Worm (Caenorhabditis elegans) whole organism, L1 larva: ENCODE results near the gene T05A7.13.

Source experiments
- C04F5.9 ChIP-seq: sonication (generic microtip); optimal IDR thresholded peaks from 2 replicates; lab custom pipeline; 2016; ENCODE audit warnings: missing genetic modification characterization, missing compliant biosample characterization
- F16B12.6 ChIP-seq: fragments of 150-350 bp; optimal IDR thresholded peaks from 2 replicates; lab custom pipeline; 2014; ENCODE audit warnings: missing biosample characterization, missing genetic modification characterization
- Y116A8C.19 ChIP-seq: sonication (generic microtip); optimal IDR thresholded peaks from 2 replicates; lab custom pipeline; 2016; ENCODE audit warnings: missing compliant biosample characterization, missing genetic modification characterization, borderline replicate concordance
- aha-1 ChIP-seq: fragments of 150-350 bp; optimal IDR thresholded peaks from 2 replicates; lab custom pipeline; 2014; ENCODE audit warnings: missing biosample characterization, missing genetic modification characterization
- alr-1 ChIP-seq: fragments of 200-800 bp; sonication (Bioruptor generic); optimal IDR thresholded peaks from 2 replicates; lab custom pipeline; 2018; ENCODE audit warnings: borderline replicate concordance, mild to moderate bottlenecking, missing genetic modification characterization, missing compliant biosample characterization
- aly-2 ChIP-seq: fragments of 150-350 bp; optimal IDR thresholded peaks from 2 replicates; lab custom pipeline; 2014; ENCODE audit warnings: missing biosample characterization, missing genetic modification characterization
- blmp-1 ChIP-seq: fragments of 150-350 bp; optimal IDR thresholded peaks from 2 replicates; lab custom pipeline; 2014; ENCODE audit warnings: missing biosample characterization, missing genetic modification characterization
- ceh-8 ChIP-seq: fragments of 200-800 bp; sonication (Bioruptor generic); optimal IDR thresholded peaks from 2 replicates; lab custom pipeline; 2018; ENCODE audit warnings: mild to moderate bottlenecking, missing genetic modification characterization, moderate library complexity, missing compliant biosample characterization
- ceh-88 ChIP-seq: fragments of 200-800 bp; sonication (Bioruptor generic); IDR thresholded peaks from 2 replicates; pipeline ENCODE4 v1.3.6; 2022; ENCODE audit warnings: missing genetic modification characterization, missing compliant biosample characterization
- ceh-90 ChIP-seq: sonication (generic microtip); optimal IDR thresholded peaks from 2 replicates; lab custom pipeline; 2016; ENCODE audit warnings: missing genetic modification characterization, missing compliant biosample characterization
- ces-1 ChIP-seq: fragments of 150-350 bp; optimal IDR thresholded peaks from 2 replicates; lab custom pipeline; 2014; ENCODE audit warnings: missing biosample characterization, missing genetic modification reagents, missing genetic modification characterization
- egl-27 ChIP-seq, 2 experiments: fragments of 150-350 bp in 1 of 2; sonication (generic microtip); optimal IDR thresholded peaks; 3 replicates each; lab custom pipeline; 2017 to 2018; ENCODE audit warnings: missing biosample characterization in 2 of 2, missing genetic modification characterization in 2 of 2, missing genetic modification reagents in 2 of 2
- elt-3 ChIP-seq, 6 experiments: fragments of 150-350 bp in 1 of 6; sonication (generic microtip); optimal IDR thresholded peaks; 2 replicates each; lab custom pipeline; 2017 to 2018; ENCODE audit warnings: missing biosample characterization in 6 of 6, missing genetic modification characterization in 6 of 6, inconsistent platforms in 1 of 6
- ets-5 ChIP-seq: fragments of 200-800 bp; sonication (Bioruptor generic); IDR thresholded peaks from 2 replicates; pipeline ENCODE4 v1.3.6; 2022; ENCODE audit warnings: missing genetic modification characterization, missing compliant biosample characterization
- fkh-4 ChIP-seq: sonication (generic microtip); optimal IDR thresholded peaks from 2 replicates; lab custom pipeline; 2016; ENCODE audit warnings: missing compliant biosample characterization, missing genetic modification characterization, borderline replicate concordance
- fkh-8 ChIP-seq: sonication (generic microtip); optimal IDR thresholded peaks from 2 replicates; lab custom pipeline; 2016; ENCODE audit warnings: mild to moderate bottlenecking, missing genetic modification characterization, missing compliant biosample characterization
- fos-1 ChIP-seq: fragments of 150-350 bp; optimal IDR thresholded peaks from 2 replicates; lab custom pipeline; 2014; ENCODE audit warnings: missing biosample characterization, missing genetic modification characterization
- hlh-17 ChIP-seq: fragments of 200-800 bp; sonication (Bioruptor generic); optimal IDR thresholded peaks from 2 replicates; lab custom pipeline; 2018; ENCODE audit warnings: missing genetic modification characterization, mild to moderate bottlenecking, missing compliant biosample characterization, moderate library complexity, borderline replicate concordance
- hlh-4 ChIP-seq: sonication (generic microtip); optimal IDR thresholded peaks from 2 replicates; lab custom pipeline; 2016; ENCODE audit warnings: mild to moderate bottlenecking, missing genetic modification characterization, missing compliant biosample characterization
- isw-1 ChIP-seq: fragments of 200-800 bp; sonication (Bioruptor generic); IDR thresholded peaks from 2 replicates; pipeline ENCODE4 v1.3.6; 2022; ENCODE audit warnings: missing genetic modification characterization, missing compliant biosample characterization
- lin-13 ChIP-seq: fragments of 150-350 bp; optimal IDR thresholded peaks from 2 replicates; lab custom pipeline; 2014; ENCODE audit warnings: missing biosample characterization, missing genetic modification reagents, missing genetic modification characterization
- lin-15B ChIP-seq: fragments of 150-350 bp; sonication (generic microtip); optimal IDR thresholded peaks from 3 replicates; lab custom pipeline; 2014; ENCODE audit warnings: missing biosample characterization, missing genetic modification characterization
- lin-35 ChIP-seq, 2 experiments: fragments of 150-350 bp; optimal IDR thresholded peaks; 2 replicates each; lab custom pipeline; 2014; ENCODE audit warnings: missing biosample characterization in 2 of 2, missing genetic modification characterization in 2 of 2, missing genetic modification reagents in 2 of 2
- lin-39 ChIP-seq: fragments of 150-350 bp; optimal IDR thresholded peaks from 2 replicates; lab custom pipeline; 2014; ENCODE audit warnings: missing biosample characterization, missing genetic modification reagents, missing genetic modification characterization
- lsy-2 ChIP-seq, 2 experiments: fragments of 150-350 bp; optimal IDR thresholded peaks; 2 replicates each; lab custom pipeline; 2014; ENCODE audit warnings: missing biosample characterization in 2 of 2, missing genetic modification characterization in 2 of 2
- mab-9 ChIP-seq: fragments of 200-800 bp; sonication (Bioruptor generic); IDR thresholded peaks from 2 replicates; pipeline ENCODE4 v1.3.6; 2022; ENCODE audit warnings: missing genetic modification reagents, missing genetic modification characterization, missing compliant biosample characterization
- mdl-1 ChIP-seq, 2 experiments: fragments of 150-350 bp; optimal IDR thresholded peaks; 2 replicates each; lab custom pipeline; 2014 to 2017; ENCODE audit warnings: missing biosample characterization in 2 of 2, missing genetic modification characterization in 2 of 2, inconsistent platforms in 1 of 2
- mep-1 ChIP-seq: fragments of 150-350 bp; optimal IDR thresholded peaks from 2 replicates; lab custom pipeline; 2014; ENCODE audit warnings: missing biosample characterization, missing genetic modification characterization
- nhr-12 ChIP-seq: sonication (generic microtip); optimal IDR thresholded peaks from 2 replicates; lab custom pipeline; 2017; ENCODE audit warnings: missing biosample characterization, missing genetic modification characterization
- nhr-19 ChIP-seq: fragments of 200-800 bp; sonication (Bioruptor generic); conservative IDR thresholded peaks from 2 replicates; pipeline ENCODE4 v1.3.6; 2022; ENCODE audit warnings: missing genetic modification characterization, missing compliant biosample characterization
- nhr-71 ChIP-seq: sonication (generic microtip); optimal IDR thresholded peaks from 2 replicates; lab custom pipeline; 2016; ENCODE audit warnings: mild to moderate bottlenecking, missing genetic modification characterization, moderate library complexity, missing compliant biosample characterization
- nhr-77 ChIP-seq: fragments of 150-350 bp; optimal IDR thresholded peaks from 2 replicates; lab custom pipeline; 2014; ENCODE audit warnings: missing biosample characterization, missing genetic modification characterization
- nhr-85 ChIP-seq: sonication (generic microtip); peaks from one replicate; lab custom pipeline; 2016; ENCODE audit warnings: missing genetic modification characterization, inconsistent platforms, missing compliant biosample characterization
- pag-3 ChIP-seq: sonication (generic microtip); optimal IDR thresholded peaks from 2 replicates; lab custom pipeline; 2017; ENCODE audit warnings: missing genetic modification characterization, mild to moderate bottlenecking, missing compliant biosample characterization, antibody characterized with exemption, borderline replicate concordance; ENCODE audit not compliant: insufficient read depth
- pax-3 ChIP-seq: fragments of 200-800 bp; sonication (Bioruptor generic); optimal IDR thresholded peaks from 2 replicates; lab custom pipeline; 2018; ENCODE audit warnings: mild to moderate bottlenecking, missing genetic modification characterization, moderate library complexity, missing compliant biosample characterization
- pqm-1 ChIP-seq: sonication (generic microtip); optimal IDR thresholded peaks from 3 replicates; lab custom pipeline; 2017; ENCODE audit warnings: missing biosample characterization, missing genetic modification characterization
- rnt-1 ChIP-seq: sonication (generic microtip); optimal IDR thresholded peaks from 2 replicates; lab custom pipeline; 2016; ENCODE audit warnings: mild to moderate bottlenecking, missing genetic modification characterization, moderate library complexity, missing compliant biosample characterization
- snu-23 ChIP-seq: sonication (generic microtip); optimal IDR thresholded peaks from 2 replicates; lab custom pipeline; 2016; ENCODE audit warnings: missing genetic modification characterization, missing compliant biosample characterization
- sptf-1 ChIP-seq: fragments of 150-350 bp; optimal IDR thresholded peaks from 2 replicates; lab custom pipeline; 2014; ENCODE audit warnings: missing biosample characterization, missing genetic modification characterization
- sup-37 ChIP-seq: fragments of 200-800 bp; sonication (Bioruptor generic); optimal IDR thresholded peaks from 2 replicates; lab custom pipeline; 2018; ENCODE audit warnings: mild to moderate bottlenecking, missing genetic modification characterization, missing compliant biosample characterization
- swsn-7 ChIP-seq: sonication (generic microtip); optimal IDR thresholded peaks from 2 replicates; lab custom pipeline; 2016; ENCODE audit warnings: missing genetic modification characterization, missing compliant biosample characterization
- tbx-2 ChIP-seq: sonication (generic microtip); optimal IDR thresholded peaks from 2 replicates; lab custom pipeline; 2016; ENCODE audit warnings: missing genetic modification characterization, missing compliant biosample characterization
- tlp-1 ChIP-seq: fragments of 150-350 bp; optimal IDR thresholded peaks from 2 replicates; lab custom pipeline; 2014; ENCODE audit warnings: missing biosample characterization, missing genetic modification characterization
- unc-30 ChIP-seq: sonication (generic microtip); optimal IDR thresholded peaks from 2 replicates; lab custom pipeline; 2017; ENCODE audit warnings: missing biosample characterization, missing genetic modification characterization
- unc-86 ChIP-seq: sonication (generic microtip); optimal IDR thresholded peaks from 2 replicates; lab custom pipeline; 2016; ENCODE audit warnings: missing genetic modification characterization, missing compliant biosample characterization
- unc-98 ChIP-seq: fragments of 200-800 bp; sonication (Bioruptor generic); IDR thresholded peaks from 2 replicates; pipeline ENCODE4 v1.3.6; 2022; ENCODE audit warnings: missing genetic modification characterization, missing compliant biosample characterization
- zag-1 ChIP-seq: fragments of 150-350 bp; optimal IDR thresholded peaks from 2 replicates; lab custom pipeline; 2014; ENCODE audit warnings: missing biosample characterization, missing genetic modification characterization

The T05A7.13 gene

DNA sequence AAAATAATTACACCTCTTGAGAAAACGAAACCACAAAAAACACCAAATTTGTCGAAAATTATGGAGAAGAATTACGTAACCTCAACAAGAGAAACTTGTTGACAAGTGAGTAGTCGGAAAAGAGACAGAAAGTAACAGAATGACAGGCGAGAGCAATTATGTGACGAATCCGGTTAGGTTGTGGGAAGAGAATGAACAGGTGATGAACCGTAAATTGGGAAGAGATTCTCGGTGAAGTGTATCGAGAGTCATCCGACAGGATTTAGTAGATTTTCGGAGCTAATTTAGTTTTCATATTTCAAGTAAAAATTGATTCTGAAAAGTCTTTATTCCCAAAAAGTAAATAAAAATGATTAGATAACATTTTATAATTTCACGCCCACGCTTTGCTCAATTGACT is 20.2 kb upstream of the T05A7.13 start, which contains the start of gene T05A7.7:
Gene T05A7.7 (minus strand): TSS at position 101 of the 400 bp plus-strand sequence.
- TF ChIP-seq blmp-1 (tag; lab: Kevin White, UChicago) (peak; percentile 43), pax-3 (tag; lab: Kevin White, UChicago) (no peak), ceh-8 (GFP tag; lab: Kevin White, UChicago) (no peak), egl-27 (tag; optimal IDR thresholded peaks at IDR 0.05; lab: Kevin White, UChicago) (no peak)

DNA sequence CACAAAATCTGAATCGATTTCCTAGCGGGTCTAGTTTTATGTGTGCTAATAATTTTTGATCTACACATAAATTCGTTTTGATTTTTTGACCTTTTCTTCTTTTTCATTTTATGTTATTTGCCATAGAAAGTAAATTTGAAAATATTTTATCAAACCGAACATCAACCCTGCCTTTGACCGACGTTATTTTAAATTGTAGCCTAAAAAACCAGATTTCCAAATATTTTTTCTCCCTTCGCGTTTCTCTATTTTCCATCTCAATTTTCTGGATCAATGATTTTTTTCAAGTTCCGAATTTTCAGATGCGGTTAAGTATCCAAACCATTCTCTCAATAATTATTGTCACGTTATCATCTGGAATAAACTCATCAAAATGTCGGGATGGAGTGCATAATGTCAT is 16.7 kb upstream of the T05A7.13 start, which contains the start of gene T05A7.1:
Gene T05A7.1 (plus strand): TSS at position 301 of the 400 bp plus-strand sequence.
- TF ChIP-seq sptf-1 (tag; lab: Kevin White, UChicago) = no peak
- no peak for TF ChIP-seq tlp-1 (tag; lab: Kevin White, UChicago)
- TF ChIP-seq ces-1 (GFP tag; lab: Kevin White, UChicago) = no peak
- no peak for TF ChIP-seq nhr-85 (tag; lab: Kevin White, UChicago)
- TF ChIP-seq fos-1 (tag; lab: Kevin White, UChicago) = no peak
- TF ChIP-seq tbx-2 = no peak
- TF ChIP-seq pag-3 (tag; lab: Kevin White, UChicago) = no peak
- TF ChIP-seq lin-15B = no peak
- TF ChIP-seq hlh-17 (GFP tag; lab: Kevin White, UChicago) = no peak
- no peak for TF ChIP-seq F16B12.6 (tag; lab: Kevin White, UChicago)
- TF ChIP-seq lsy-2 (tag; optimal IDR thresholded peaks at IDR 0.05; lab: Kevin White, UChicago) = no peak
- TF ChIP-seq isw-1 (GFP tag; lab: Robert Waterston, UW) = no peak
- TF ChIP-seq rnt-1 (tag; lab: Kevin White, UChicago) = no peak

DNA sequence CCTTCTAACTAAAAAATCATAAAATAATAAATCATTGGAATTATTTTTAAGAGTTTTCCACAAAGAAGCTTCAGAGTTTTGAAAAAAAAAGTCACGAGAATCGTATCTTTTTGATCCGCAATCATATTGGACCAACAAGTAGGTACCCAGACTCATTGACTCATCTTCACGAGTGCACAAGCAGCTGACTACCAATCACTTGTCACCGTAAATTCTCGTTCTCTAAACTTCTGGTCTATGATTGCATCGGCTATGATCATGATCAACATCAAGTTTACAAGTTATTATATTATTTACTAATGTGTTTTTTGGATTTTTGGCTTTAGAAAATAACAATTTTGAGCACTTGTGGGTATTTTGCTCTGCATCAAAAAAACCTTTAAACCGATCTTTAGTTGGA is 15.1 kb upstream of the T05A7.13 start:
- no peak for TF ChIP-seq nhr-77 (tag; lab: Kevin White, UChicago)
- TF ChIP-seq pag-3 (tag; lab: Kevin White, UChicago) = no peak
- TF ChIP-seq aly-2 (tag; lab: Kevin White, UChicago) = no peak
- TF ChIP-seq zag-1 = no peak
- no peak for TF ChIP-seq fkh-4 (tag; lab: Kevin White, UChicago)
- no peak for TF ChIP-seq sup-37
- no peak for TF ChIP-seq tbx-2
- no peak for TF ChIP-seq nhr-85 (tag; lab: Kevin White, UChicago)
- no peak for TF ChIP-seq lin-15B
- TF ChIP-seq C04F5.9 (tag; lab: Kevin White, UChicago) = no peak
- TF ChIP-seq aha-1 = no peak
- TF ChIP-seq nhr-12 = no peak
- no peak for TF ChIP-seq ceh-90 (tag; lab: Kevin White, UChicago)
- no peak for TF ChIP-seq lin-39
- TF ChIP-seq mab-9 (GFP tag; lab: Robert Waterston, UW) = no peak
- no peak for TF ChIP-seq alr-1 (tag; lab: Kevin White, UChicago)
- TF ChIP-seq elt-3 (tag; optimal IDR thresholded peaks at IDR 0.05; lab: Kevin White, UChicago) = no peak
- no peak for TF ChIP-seq ceh-8 (GFP tag; lab: Kevin White, UChicago)
- TF ChIP-seq tlp-1 (tag; lab: Kevin White, UChicago) = no peak
- no peak for TF ChIP-seq unc-86 (tag; lab: Kevin White, UChicago)
- TF ChIP-seq fkh-8 (tag; lab: Kevin White, UChicago) = no peak
- TF ChIP-seq mep-1 (tag; lab: Kevin White, UChicago) = no peak
- TF ChIP-seq unc-30 (tag; lab: Kevin White, UChicago) = no peak
- no peak for TF ChIP-seq Y116A8C.19 (tag; lab: Kevin White, UChicago)
- no peak for TF ChIP-seq unc-98
- TF ChIP-seq egl-27 (tag; optimal IDR thresholded peaks at IDR 0.05; lab: Kevin White, UChicago) = no peak
- TF ChIP-seq hlh-4 (tag; lab: Kevin White, UChicago) = no peak
- peak; percentile 26 for TF ChIP-seq rnt-1 (tag; lab: Kevin White, UChicago)
- peak; percentile 5 for TF ChIP-seq snu-23 (GFP tag; lab: Kevin White, UChicago)
- no peak for TF ChIP-seq isw-1 (GFP tag; lab: Robert Waterston, UW)
- 0 out of 2 replicates have a peak, but pooled peaks have one; percentile 17 for TF ChIP-seq nhr-19 (GFP tag; lab: Robert Waterston, UW)
- TF ChIP-seq ets-5 = no peak
- TF ChIP-seq lsy-2 (tag; optimal IDR thresholded peaks at IDR 0.05; lab: Kevin White, UChicago) = peak in 1 of 2 experiments; percentile 22
- no peak for TF ChIP-seq sptf-1 (tag; lab: Kevin White, UChicago)
- no peak for TF ChIP-seq swsn-7 (tag; lab: Kevin White, UChicago)
- peak; percentile 48 for TF ChIP-seq nhr-71 (tag; lab: Kevin White, UChicago)
- no peak for TF ChIP-seq lin-35 (GFP tag; optimal IDR thresholded peaks at IDR 0.05; lab: Kevin White, UChicago)
- no peak for TF ChIP-seq mdl-1 (tag; optimal IDR thresholded peaks at IDR 0.05; lab: Kevin White, UChicago)
- TF ChIP-seq ceh-88 = no peak
- TF ChIP-seq lin-13 (GFP tag; lab: Kevin White, UChicago) = no peak
- no peak for TF ChIP-seq pqm-1 (tag; lab: Kevin White, UChicago)
